Worm (Caenorhabditis elegans) whole organism, late embryonic: ENCODE measurements around the gene tdp-1.

Experiments used
- C08G9.2 ChIP-seq: sonication (generic microtip); optimal IDR thresholded peaks from 2 replicates; lab custom pipeline; 2016; ENCODE audit warnings: mild to moderate bottlenecking, missing genetic modification characterization, moderate library complexity, missing compliant biosample characterization
- C38D4.7 ChIP-seq: fragments of 200-800 bp; sonication (Bioruptor generic); optimal IDR thresholded peaks from 2 replicates; lab custom pipeline; 2018; ENCODE audit warnings: mild to moderate bottlenecking, missing genetic modification characterization, moderate library complexity, missing compliant biosample characterization
- F13H6.1 ChIP-seq: sonication (generic microtip); optimal IDR thresholded peaks from 2 replicates; lab custom pipeline; 2016; ENCODE audit warnings: missing genetic modification characterization, missing compliant biosample characterization
- K09A11.1 ChIP-seq: sonication (generic microtip); optimal IDR thresholded peaks from 2 replicates; lab custom pipeline; 2017; ENCODE audit warnings: antibody characterized with exemption, mild to moderate bottlenecking, missing genetic modification characterization, missing compliant biosample characterization; ENCODE audit not compliant: insufficient read depth
- ahr-1 ChIP-seq: sonication (generic microtip); optimal IDR thresholded peaks from 2 replicates; lab custom pipeline; 2016; ENCODE audit warnings: missing genetic modification characterization, missing compliant biosample characterization
- ceh-18 ChIP-seq: sonication (generic microtip); optimal IDR thresholded peaks from 2 replicates; lab custom pipeline; 2016; ENCODE audit warnings: missing genetic modification characterization, missing compliant biosample characterization
- ceh-2 ChIP-seq: sonication (generic microtip); optimal IDR thresholded peaks from 2 replicates; lab custom pipeline; 2016; ENCODE audit warnings: missing genotype, missing genetic modification characterization, missing compliant biosample characterization
- ceh-34 ChIP-seq: sonication (generic microtip); optimal IDR thresholded peaks from 2 replicates; lab custom pipeline; 2016; ENCODE audit warnings: mild to moderate bottlenecking, missing genetic modification characterization, missing compliant biosample characterization
- ceh-48 ChIP-seq: sonication (generic microtip); optimal IDR thresholded peaks from 2 replicates; lab custom pipeline; 2016; ENCODE audit warnings: missing genetic modification characterization, inconsistent platforms, missing compliant biosample characterization
- ceh-6 ChIP-seq: fragments of 200-800 bp; sonication (Bioruptor generic); optimal IDR thresholded peaks from 2 replicates; lab custom pipeline; 2018; ENCODE audit warnings: mild to moderate bottlenecking, missing genetic modification characterization, missing compliant biosample characterization
- ceh-9 ChIP-seq: sonication (generic microtip); optimal IDR thresholded peaks from 2 replicates; lab custom pipeline; 2016; ENCODE audit warnings: mild to moderate bottlenecking, missing genetic modification characterization, inconsistent platforms, missing compliant biosample characterization
- elt-4 ChIP-seq: sonication (generic microtip); optimal IDR thresholded peaks from 2 replicates; lab custom pipeline; 2016; ENCODE audit warnings: missing genetic modification characterization, missing compliant biosample characterization
- eyg-1 ChIP-seq: sonication (generic microtip); optimal IDR thresholded peaks from 2 replicates; lab custom pipeline; 2016; ENCODE audit warnings: missing genotype, missing genetic modification characterization, missing compliant biosample characterization
- fax-1 ChIP-seq: sonication (generic microtip); optimal IDR thresholded peaks from 2 replicates; lab custom pipeline; 2016; ENCODE audit warnings: missing genotype, missing genetic modification characterization, missing compliant biosample characterization
- fkh-6 ChIP-seq: sonication (generic microtip); optimal IDR thresholded peaks from 2 replicates; lab custom pipeline; 2016; ENCODE audit warnings: missing genetic modification characterization, missing compliant biosample characterization
- gmeb-2 ChIP-seq: sonication (generic microtip); optimal IDR thresholded peaks from 2 replicates; lab custom pipeline; 2016; ENCODE audit warnings: missing genetic modification characterization, inconsistent platforms, missing compliant biosample characterization
- hlh-13 ChIP-seq: fragments of 200-800 bp; sonication (Bioruptor generic); optimal IDR thresholded peaks from 2 replicates; lab custom pipeline; 2018; ENCODE audit warnings: mild to moderate bottlenecking, missing genetic modification characterization, missing compliant biosample characterization
- hlh-15 ChIP-seq: sonication (generic microtip); optimal IDR thresholded peaks from 2 replicates; lab custom pipeline; 2016; ENCODE audit warnings: missing genetic modification characterization, missing compliant biosample characterization
- hlh-30 ChIP-seq: sonication (generic microtip); optimal IDR thresholded peaks from 2 replicates; lab custom pipeline; 2017; ENCODE audit warnings: antibody characterized with exemption, missing genetic modification characterization, missing compliant biosample characterization; ENCODE audit not compliant: insufficient read depth
- lim-6 ChIP-seq: sonication (generic microtip); optimal IDR thresholded peaks from 2 replicates; lab custom pipeline; 2016; ENCODE audit warnings: missing genetic modification characterization, missing compliant biosample characterization
- madf-2 ChIP-seq: sonication (generic microtip); optimal IDR thresholded peaks from 2 replicates; lab custom pipeline; 2017; ENCODE audit warnings: missing genetic modification characterization, missing compliant biosample characterization
- mec-3 ChIP-seq: sonication (generic microtip); optimal IDR thresholded peaks from 2 replicates; lab custom pipeline; 2016; ENCODE audit warnings: borderline replicate concordance, missing genetic modification characterization, missing compliant biosample characterization
- nhr-232 ChIP-seq: sonication (generic microtip); optimal IDR thresholded peaks from 2 replicates; lab custom pipeline; 2016; ENCODE audit warnings: missing genetic modification characterization, missing compliant biosample characterization
- odd-2 ChIP-seq: sonication (generic microtip); optimal IDR thresholded peaks from 2 replicates; lab custom pipeline; 2017; ENCODE audit warnings: antibody characterized with exemption, mild to moderate bottlenecking, missing genetic modification characterization, missing compliant biosample characterization
- pag-3 ChIP-seq: sonication (generic microtip); optimal IDR thresholded peaks from 2 replicates; lab custom pipeline; 2016; ENCODE audit warnings: missing compliant biosample characterization, missing genetic modification characterization, borderline replicate concordance
- pat-9 ChIP-seq: fragments of 200-800 bp; sonication (Bioruptor generic); optimal IDR thresholded peaks from 2 replicates; lab custom pipeline; 2018; ENCODE audit warnings: mild to moderate bottlenecking, missing genetic modification characterization, moderate library complexity, missing compliant biosample characterization
- pax-1 ChIP-seq: fragments of 150-350 bp; optimal IDR thresholded peaks from 2 replicates; lab custom pipeline; 2014; ENCODE audit warnings: missing biosample characterization, missing genetic modification characterization
- pha-2 ChIP-seq: sonication (generic microtip); optimal IDR thresholded peaks from 2 replicates; lab custom pipeline; 2017; ENCODE audit warnings: mild to moderate bottlenecking, missing genetic modification characterization, missing compliant biosample characterization
- pha-4 ChIP-seq: fragments of 150-350 bp; optimal IDR thresholded peaks from 2 replicates; lab custom pipeline; 2018; ENCODE audit warnings: missing biosample characterization, missing genetic modification reagents, missing genetic modification characterization
- pqm-1 ChIP-seq: sonication (generic microtip); optimal IDR thresholded peaks from 2 replicates; lab custom pipeline; 2016; ENCODE audit warnings: missing genetic modification characterization, missing compliant biosample characterization
- sdc-2 ChIP-seq: sonication (generic microtip); optimal IDR thresholded peaks from 2 replicates; lab custom pipeline; 2016; ENCODE audit warnings: missing genotype, missing genetic modification characterization, missing compliant biosample characterization
- sox-2 ChIP-seq: fragments of 200-800 bp; sonication (Bioruptor generic); IDR thresholded peaks from 2 replicates; pipeline ENCODE4 v1.3.6; 2022; ENCODE audit warnings: missing genetic modification reagents, missing genetic modification characterization, missing compliant biosample characterization
- unc-3 ChIP-seq, 2 experiments: fragments of 200-800 bp in 1 of 2; sonication (Bioruptor generic) in 1 of 2; sonication (generic microtip) in 1 of 2; conservative IDR thresholded peaks in 1 of 2; optimal IDR thresholded peaks in 1 of 2; 2 replicates each; pipeline versions ENCODE4 v1.3.6 to Lab custom; 2016 to 2022; ENCODE audit warnings: missing compliant biosample characterization in 2 of 2, missing genetic modification characterization in 2 of 2, missing genetic modification reagents in 1 of 2
- unc-42 ChIP-seq: sonication (generic microtip); optimal IDR thresholded peaks from 2 replicates; lab custom pipeline; 2016; ENCODE audit warnings: missing genotype, missing genetic modification characterization, missing compliant biosample characterization

tdp-1 gene

ce11 chrII:9001743-9002222 is 4.2 kb downstream of the tdp-1 start, which contains the start of gene F44G4.6:
Gene F44G4.6, minus strand, starts transcription at chrII:9001793.
- TF ChIP-seq unc-42 (tag; lab: Kevin White, UChicago) (no peak), lim-6 (no peak), ceh-2 (tag; lab: Kevin White, UChicago) (no peak), pha-2 (tag; lab: Kevin White, UChicago) (no peak), fax-1 (tag; lab: Kevin White, UChicago) (no peak), hlh-15 (tag; lab: Kevin White, UChicago) (no peak), ceh-6 (GFP tag; lab: Kevin White, UChicago) (no peak), ceh-18 (tag; lab: Kevin White, UChicago) (no peak), unc-3 (GFP tag; conservative IDR thresholded peaks at IDR 0.05; lab: Robert Waterston, UW) (no peak), unc-3 (tag; optimal IDR thresholded peaks at IDR 0.05; lab: Kevin White, UChicago) (no peak), sdc-2 (tag; lab: Kevin White, UChicago) (no peak), mec-3 (tag; lab: Kevin White, UChicago) (no peak), odd-2 (tag; lab: Kevin White, UChicago) (no peak), hlh-30 (tag; lab: Kevin White, UChicago) (no peak), ceh-34 (no peak), elt-4 (tag; lab: Kevin White, UChicago) (no peak), gmeb-2 (tag; lab: Kevin White, UChicago) (no peak), ahr-1 (no peak)
- TF ChIP-seq, all 69 proteins: peak for 0

ce11 chrII:9005067-9005466 is 7.4 kb downstream of the tdp-1 start, which contains the start of gene F44G4.7:
Gene F44G4.7, minus strand, starts transcription at chrII:9005167.
- TF ChIP-seq C08G9.2 (tag; lab: Kevin White, UChicago) (no peak), nhr-232 (tag; lab: Kevin White, UChicago) (no peak), eyg-1 (tag; lab: Kevin White, UChicago) (no peak), pqm-1 (tag; lab: Kevin White, UChicago) (no peak), pax-1 (no peak), odd-2 (tag; lab: Kevin White, UChicago) (no peak), elt-4 (tag; lab: Kevin White, UChicago) (no peak), F13H6.1 (no peak)

ce11 chrII:9007741-9008140 is 10.1 kb downstream of the tdp-1 start:
- TF ChIP-seq madf-2 (tag; lab: Kevin White, UChicago) (no peak), ceh-48 (tag; lab: Kevin White, UChicago) (no peak), ceh-34 (no peak), mec-3 (tag; lab: Kevin White, UChicago) (no peak), C38D4.7 (GFP tag; lab: Kevin White, UChicago) (no peak), ceh-9 (tag; lab: Kevin White, UChicago) (no peak), ceh-18 (tag; lab: Kevin White, UChicago) (no peak), pha-4 (tag; lab: Kevin White, UChicago) (no peak), sox-2 (GFP tag; lab: Robert Waterston, UW) (no peak), fkh-6 (tag; lab: Kevin White, UChicago) (no peak), pag-3 (no peak), nhr-232 (tag; lab: Kevin White, UChicago) (no peak), pax-1 (no peak), odd-2 (tag; lab: Kevin White, UChicago) (no peak), hlh-13 (GFP tag; lab: Kevin White, UChicago) (no peak), K09A11.1 (tag; lab: Kevin White, UChicago) (no peak), pat-9 (tag; lab: Kevin White, UChicago) (no peak)
